Worm (Caenorhabditis elegans): ENCODE results near the gene jbts-14.

jbts-14 gene

DNA sequence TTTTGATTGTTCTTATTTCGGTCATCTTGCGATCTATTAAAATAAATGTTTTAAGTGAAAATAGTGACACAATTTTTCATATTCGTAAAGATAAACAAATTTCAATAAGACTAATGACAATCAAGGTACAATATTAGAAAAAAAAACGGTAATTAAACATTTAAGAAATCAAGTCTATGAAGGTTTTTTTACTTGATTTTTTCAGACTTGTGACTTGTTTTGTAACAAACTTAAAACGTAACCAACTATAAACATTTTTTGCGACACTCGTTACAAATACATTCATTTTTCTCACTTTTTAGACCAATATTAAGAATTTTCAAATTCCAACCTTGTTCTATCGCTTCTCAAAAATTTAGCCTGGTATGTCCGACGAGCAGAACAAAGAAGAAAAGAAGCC, 35.3 kb downstream of the jbts-14 start, which contains the start of gene M02D8.2:
Gene M02D8.2 (plus strand): TSS at position 301 of the 400 bp plus-strand sequence.
- TF ChIP-seq snpc-1.3 (tag; optimal IDR thresholded peaks at IDR 0.05; ENCODE audit: insufficient read depth) (no peak), aptf-3 (GFP tag; IDR thresholded peaks at IDR 0.05) (no peak), let-526 (GFP tag; IDR thresholded peaks at IDR 0.05) (no peak), somi-1 (GFP tag; optimal IDR thresholded peaks at IDR 0.05) (no peak)

- TF ChIP-seq madf-8 (GFP tag; conservative IDR thresholded peaks at IDR 0.05), result no peak
- TF ChIP-seq ekl-4 (GFP tag; IDR thresholded peaks at IDR 0.05), result no peak
- no peak for TF ChIP-seq B0336.3 (GFP tag; IDR thresholded peaks at IDR 0.05)
- TF ChIP-seq egrh-3 (GFP tag; IDR thresholded peaks at IDR 0.05), result peak; percentile 52; the same call in 1 of the 2 replicates
- TF ChIP-seq snpc-1.1 (tag; optimal IDR thresholded peaks at IDR 0.05; ENCODE audit: insufficient read depth), result peak; percentile 13
- TF ChIP-seq rcor-1 (GFP tag; IDR thresholded peaks at IDR 0.05), result no peak
- no peak for TF ChIP-seq bed-1 (GFP tag; IDR thresholded peaks at IDR 0.05)
- TF ChIP-seq zfh-2 (GFP tag; conservative IDR thresholded peaks at IDR 0.05), result peak; percentile 91
- peak; percentile 66 for TF ChIP-seq snpc-4 (GFP tag; optimal IDR thresholded peaks at IDR 0.05)
- peak in 2 of 4 experiments; percentile 88 to 92 for TF ChIP-seq snpc-4 (tag; optimal IDR thresholded peaks at IDR 0.05)
- TF ChIP-seq ZK185.1 (tag; optimal IDR thresholded peaks at IDR 0.05; ENCODE audit: poor library complexity, severe bottlenecking), result no peak
- peak; percentile 8 for TF ChIP-seq madf-10 (tag; optimal IDR thresholded peaks at IDR 0.05)
- TF ChIP-seq pha-4 (tag; optimal IDR thresholded peaks at IDR 0.05), result no peak
- TF ChIP-seq cebp-1 (GFP tag; IDR thresholded peaks at IDR 0.05), result no peak
- no peak for TF ChIP-seq cebp-1 (tag; optimal IDR thresholded peaks at IDR 0.05)
- 0 out of 2 replicates have a peak, but pooled peaks have one; percentile 8 for TF ChIP-seq lin-26 (GFP tag; IDR thresholded peaks at IDR 0.05)
- no peak for TF ChIP-seq madf-6 (GFP tag; IDR thresholded peaks at IDR 0.05)
- no peak for TF ChIP-seq hlh-12 (tag; optimal IDR thresholded peaks at IDR 0.05)
- TF ChIP-seq unc-130 (GFP tag; optimal IDR thresholded peaks at IDR 0.05), result no peak
- 0 out of 2 replicates have a peak, but pooled peaks have one; percentile 26 for TF ChIP-seq pbrm-1 (GFP tag; IDR thresholded peaks at IDR 0.05)
These were observed 37.6 kb downstream of the jbts-14 start for ce11 chrX:8741629-8742170.

ce11 chrX:8742896-8743295, 38.8 kb downstream of the jbts-14 start, which contains the start of gene M02D8.7:
M02D8.7 (minus strand) TSS chrX:8742996.
- TF ChIP-seq ama-1 (optimal IDR thresholded peaks at IDR 0.05), result no peak
- no peak for TF ChIP-seq ama-1 (GFP tag; optimal IDR thresholded peaks at IDR 0.05)
- TF ChIP-seq aptf-3 (GFP tag; IDR thresholded peaks at IDR 0.05), result no peak
- no peak for TF ChIP-seq cebp-1 (GFP tag; IDR thresholded peaks at IDR 0.05)
- no peak for TF ChIP-seq cebp-1 (tag; optimal IDR thresholded peaks at IDR 0.05)
- no peak for TF ChIP-seq hmg-20 (GFP tag; IDR thresholded peaks at IDR 0.05)
- no peak for TF ChIP-seq F22D6.2 (tag; optimal IDR thresholded peaks at IDR 0.05)
- no peak for TF ChIP-seq mel-28 (tag; optimal IDR thresholded peaks at IDR 0.05; ENCODE audit: borderline replicate concordance)
- no peak for TF ChIP-seq athp-1 (tag; optimal IDR thresholded peaks at IDR 0.05)

DNA sequence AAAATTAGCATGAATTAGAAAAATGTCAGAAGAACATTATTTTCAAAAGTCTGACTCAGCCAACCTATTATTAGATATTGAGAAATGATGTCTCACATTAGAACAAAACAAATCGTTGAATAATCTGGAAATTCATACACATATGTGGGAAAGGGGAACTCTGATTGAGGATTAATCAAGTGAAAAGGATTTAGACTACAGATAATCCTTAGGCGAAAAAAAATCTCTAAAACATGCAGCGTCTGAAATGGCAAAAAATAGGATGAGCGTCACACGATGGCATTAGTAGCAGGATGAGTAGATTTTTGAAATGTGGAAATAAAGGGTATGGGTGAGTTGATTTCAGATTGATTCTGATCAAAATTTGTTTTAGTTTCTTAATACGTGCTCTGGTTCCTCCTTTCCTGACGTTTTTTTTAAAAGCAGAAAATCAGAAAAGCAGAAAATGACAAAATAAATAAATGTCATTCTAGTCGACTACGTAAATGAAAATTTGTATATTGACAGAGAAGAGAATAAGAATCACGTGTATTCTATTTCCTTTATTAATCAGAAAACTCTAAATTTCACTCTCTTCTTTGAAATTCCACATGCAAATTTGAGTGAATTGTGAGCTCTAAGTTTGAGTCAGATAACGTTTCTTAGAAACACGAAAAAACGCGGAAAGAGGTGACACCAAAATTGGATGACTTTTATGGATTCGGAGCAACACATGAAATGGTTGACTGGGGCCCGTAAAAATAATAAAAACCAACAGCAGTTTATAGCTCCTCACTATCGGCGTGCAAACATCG, 40.3 kb downstream of the jbts-14 start:
- no peak for TF ChIP-seq akir-1 (GFP tag; optimal IDR thresholded peaks at IDR 0.05)
- no peak for TF ChIP-seq cebp-1 (GFP tag; IDR thresholded peaks at IDR 0.05)
- no peak for TF ChIP-seq cebp-1 (tag; optimal IDR thresholded peaks at IDR 0.05)
- TF ChIP-seq let-526 (GFP tag; IDR thresholded peaks at IDR 0.05), result no peak
- no peak for TF ChIP-seq lsl-1 (GFP tag; optimal IDR thresholded peaks at IDR 0.05)
- no peak for TF ChIP-seq rpc-1 (optimal IDR thresholded peaks at IDR 0.05)
- no peak for TF ChIP-seq rpc-1 (tag; optimal IDR thresholded peaks at IDR 0.05)
- TF ChIP-seq sptf-2 (GFP tag; optimal IDR thresholded peaks at IDR 0.05), result no peak
- no peak for TF ChIP-seq ama-1 (optimal IDR thresholded peaks at IDR 0.05)
- no peak for TF ChIP-seq ama-1 (GFP tag; optimal IDR thresholded peaks at IDR 0.05)
- TF ChIP-seq Y56A3A.18 (GFP tag; IDR thresholded peaks at IDR 0.05), result no peak
- no peak for TF ChIP-seq lin-40 (tag; optimal IDR thresholded peaks at IDR 0.05)
- no peak for TF ChIP-seq nhr-80 (tag; optimal IDR thresholded peaks at IDR 0.05)
- no peak for TF ChIP-seq ceh-27 (GFP tag; optimal IDR thresholded peaks at IDR 0.05)
- no peak for TF ChIP-seq B0336.3 (GFP tag; IDR thresholded peaks at IDR 0.05)
- TF ChIP-seq B0035.1 (tag; optimal IDR thresholded peaks at IDR 0.05), result no peak
- no peak for TF ChIP-seq madf-3 (GFP tag; IDR thresholded peaks at IDR 0.05)
- no peak for TF ChIP-seq nfyb-1 (GFP tag; IDR thresholded peaks at IDR 0.05)
- no peak for TF ChIP-seq mel-28 (tag; optimal IDR thresholded peaks at IDR 0.05; ENCODE audit: borderline replicate concordance)
